Worm (Caenorhabditis elegans) whole organism, early embryonic: ENCODE results near the gene F22F1.3.

Experiments
- B0310.2 ChIP-seq: sonication (generic microtip); optimal IDR thresholded peaks from 2 replicates; lab custom pipeline; 2016; ENCODE audit warnings: mild to moderate bottlenecking, missing genetic modification characterization, missing compliant biosample characterization
- F13C5.2 ChIP-seq: sonication (generic microtip); optimal IDR thresholded peaks from 2 replicates; lab custom pipeline; 2017; ENCODE audit warnings: mild to moderate bottlenecking, missing genetic modification characterization, inconsistent platforms, missing compliant biosample characterization
- aly-1 ChIP-seq: sonication (generic microtip); optimal IDR thresholded peaks from 2 replicates; lab custom pipeline; 2016; ENCODE audit warnings: missing genetic modification characterization, missing compliant biosample characterization
- ama-1 ChIP-seq: fragments of 150-350 bp; optimal IDR thresholded peaks from 2 replicates; lab custom pipeline; 2014
- ceh-13 ChIP-seq: fragments of 200-800 bp; sonication (Bioruptor generic); optimal IDR thresholded peaks from 2 replicates; lab custom pipeline; 2018; ENCODE audit warnings: mild to moderate bottlenecking, missing genetic modification characterization, missing compliant biosample characterization
- ceh-36 ChIP-seq: sonication (generic microtip); optimal IDR thresholded peaks from 2 replicates; lab custom pipeline; 2016; ENCODE audit warnings: missing genetic modification characterization, inconsistent platforms, missing compliant biosample characterization
- ets-7 ChIP-seq: sonication (generic microtip); optimal IDR thresholded peaks from 2 replicates; lab custom pipeline; 2016; ENCODE audit warnings: missing genotype, missing genetic modification characterization, missing compliant biosample characterization
- flt-1 ChIP-seq: fragments of 200-800 bp; sonication (Bioruptor generic); IDR thresholded peaks from 2 replicates; pipeline ENCODE4 v1.3.6; 2022; ENCODE audit warnings: missing genetic modification characterization, missing compliant biosample characterization
- hmbx-1 ChIP-seq: sonication (generic microtip); optimal IDR thresholded peaks from 2 replicates; lab custom pipeline; 2016; ENCODE audit warnings: mild to moderate bottlenecking, missing genetic modification characterization, missing compliant biosample characterization
- hmg-4 ChIP-seq: fragments of 200-800 bp; sonication (Bioruptor generic); optimal IDR thresholded peaks from 2 replicates; lab custom pipeline; 2018; ENCODE audit warnings: mild to moderate bottlenecking, missing genetic modification characterization, missing compliant biosample characterization
- hnd-1 ChIP-seq: sonication (generic microtip); optimal IDR thresholded peaks from 2 replicates; lab custom pipeline; 2016; ENCODE audit warnings: missing genetic modification characterization, missing compliant biosample characterization
- pes-1 ChIP-seq: fragments of 200-800 bp; sonication (Bioruptor generic); IDR thresholded peaks from 2 replicates; pipeline ENCODE4 v1.3.6; 2022; ENCODE audit warnings: missing genetic modification reagents, missing genetic modification characterization, missing compliant biosample characterization
- scrt-1 ChIP-seq: fragments of 200-800 bp; sonication (Bioruptor generic); IDR thresholded peaks from 2 replicates; pipeline ENCODE4 v1.3.6; 2022; ENCODE audit warnings: missing genetic modification characterization, missing compliant biosample characterization
- sea-1 ChIP-seq: fragments of 200-800 bp; sonication (Bioruptor generic); conservative IDR thresholded peaks from 2 replicates; pipeline ENCODE4 v1.3.6; 2022; ENCODE audit warnings: missing genetic modification characterization, missing compliant biosample characterization
- tbx-11 ChIP-seq: fragments of 200-800 bp; sonication (Bioruptor generic); IDR thresholded peaks from 2 replicates; pipeline ENCODE4 v1.3.6; 2022; ENCODE audit warnings: missing genetic modification characterization, missing compliant biosample characterization
- tbx-37 ChIP-seq: fragments of 200-800 bp; sonication (Bioruptor generic); conservative IDR thresholded peaks from 2 replicates; pipeline ENCODE4 v1.3.6; 2022; ENCODE audit warnings: missing genetic modification reagents, missing genetic modification characterization, missing compliant biosample characterization
- tra-4 ChIP-seq: sonication (generic microtip); optimal IDR thresholded peaks from 2 replicates; lab custom pipeline; 2017; ENCODE audit warnings: missing genetic modification characterization, missing compliant biosample characterization

The F22F1.3 gene

DNA sequence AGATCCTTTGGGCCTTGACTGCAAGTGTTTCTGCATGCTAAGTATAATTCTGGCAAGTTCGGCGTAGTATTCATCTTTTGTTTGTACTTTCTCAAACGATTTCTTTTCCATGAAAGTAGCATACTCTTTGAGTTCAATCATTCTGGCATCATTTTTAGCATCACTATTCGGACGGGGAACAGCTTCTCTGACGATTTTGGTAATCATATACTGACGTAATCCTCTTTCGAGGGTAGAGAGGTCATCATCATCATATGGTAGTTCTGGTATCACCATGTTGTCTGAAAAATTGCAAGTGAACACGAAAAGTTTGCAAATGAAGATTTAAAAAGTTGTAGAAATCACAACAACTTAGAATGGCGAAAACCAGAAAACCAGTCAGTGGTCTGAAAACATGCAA, at the start of gene F22F1.3:
F22F1.3 (minus strand) TSS at position 281 of the 400 bp plus-strand sequence.
- TF ChIP-seq tra-4 (tag; lab: Kevin White, UChicago) (no peak), F13C5.2 (tag; lab: Kevin White, UChicago) (no peak), sea-1 (no peak), ceh-13 (GFP tag; lab: Kevin White, UChicago) (no peak)

DNA sequence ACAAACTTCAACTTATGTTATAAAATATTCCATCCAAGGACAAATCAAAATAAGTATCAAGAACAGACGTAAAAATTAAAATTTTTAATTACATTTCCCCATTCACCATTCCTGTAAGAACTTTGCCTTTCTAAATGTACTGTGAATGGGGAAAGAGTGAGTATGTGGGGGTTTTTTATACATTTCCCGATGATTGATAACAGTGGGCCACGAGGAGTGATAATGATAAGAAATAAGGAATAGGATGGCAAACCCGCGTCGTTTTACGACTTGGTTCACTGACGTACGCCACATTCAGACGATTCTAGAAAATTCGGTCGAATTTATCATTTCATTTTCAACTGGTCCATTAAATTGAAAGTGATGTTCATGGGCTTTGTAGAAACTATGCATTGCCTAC, 48.1 kb upstream of the F22F1.3 start, which contains the start of gene cdd-1:
cdd-1 (minus strand) TSS at position 151 of the 400 bp plus-strand sequence.
- TF ChIP-seq sea-1 = no peak
- TF ChIP-seq F13C5.2 (tag; lab: Kevin White, UChicago) = no peak
- TF ChIP-seq scrt-1 (GFP tag; lab: Robert Waterston, UW) = no peak

DNA sequence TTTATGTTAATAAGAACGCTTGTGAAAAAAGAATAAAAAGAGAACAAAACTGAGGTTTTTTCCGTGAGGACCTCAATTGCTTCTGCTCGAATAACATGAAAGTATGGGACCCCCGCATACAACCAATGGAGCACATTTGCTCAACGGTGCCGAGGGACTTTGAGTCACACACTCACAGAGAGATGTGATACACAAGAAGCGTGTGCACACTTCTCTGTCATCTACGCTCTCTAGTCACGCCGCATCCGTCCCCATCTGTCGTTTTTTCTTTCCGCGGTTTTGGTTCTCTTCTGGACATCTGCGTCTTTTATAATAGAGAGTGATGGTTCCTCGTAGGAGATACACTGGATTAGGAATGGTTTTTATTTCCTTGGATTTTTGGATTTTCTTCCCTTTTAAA, 43.0 kb upstream of the F22F1.3 start:
- TF ChIP-seq tra-4 (tag; lab: Kevin White, UChicago) = no peak
- no peak for TF ChIP-seq hmbx-1 (tag; lab: Kevin White, UChicago)
- TF ChIP-seq F13C5.2 (tag; lab: Kevin White, UChicago) = peak; percentile 29
- no peak for TF ChIP-seq tbx-11 (GFP tag; lab: Robert Waterston, UW)
- no peak for TF ChIP-seq sea-1

DNA sequence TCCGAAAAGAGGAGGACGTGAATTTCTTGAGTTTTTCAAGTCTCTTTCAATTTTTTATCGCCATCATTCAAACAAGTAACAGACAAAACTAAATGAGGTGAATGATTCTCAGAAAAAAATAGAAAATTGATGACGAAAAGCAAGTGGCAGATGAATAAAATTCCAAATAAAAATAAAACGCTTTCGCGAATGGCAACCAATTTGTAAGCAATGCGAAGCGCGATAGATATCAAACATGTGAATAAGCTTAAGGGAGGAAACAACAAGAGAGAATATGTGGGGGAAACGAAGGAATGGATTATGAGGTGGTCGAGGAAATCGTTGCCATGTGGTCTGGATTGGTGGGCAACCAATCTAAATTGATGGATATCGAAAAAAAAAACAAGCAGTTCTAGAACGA, 41.6 kb upstream of the F22F1.3 start:
- no peak for TF ChIP-seq scrt-1 (GFP tag; lab: Robert Waterston, UW)
- no peak for TF ChIP-seq ceh-36 (tag; lab: Kevin White, UChicago)
- TF ChIP-seq tbx-11 (GFP tag; lab: Robert Waterston, UW) = no peak
- no peak for TF ChIP-seq ets-7
- no peak for TF ChIP-seq hmbx-1 (tag; lab: Kevin White, UChicago)
- TF ChIP-seq tbx-37 (GFP tag; lab: Robert Waterston, UW) = no peak
- no peak for TF ChIP-seq ama-1 (lab: Kevin White, UChicago)
- TF ChIP-seq flt-1 (GFP tag; lab: Robert Waterston, UW) = no peak
- TF ChIP-seq hnd-1 (tag; lab: Kevin White, UChicago) = no peak
- TF ChIP-seq sea-1 = no peak
- no peak for TF ChIP-seq B0310.2 (tag; lab: Kevin White, UChicago)
- TF ChIP-seq hmg-4 (GFP tag; lab: Kevin White, UChicago) = no peak
- no peak for TF ChIP-seq F13C5.2 (tag; lab: Kevin White, UChicago)

DNA sequence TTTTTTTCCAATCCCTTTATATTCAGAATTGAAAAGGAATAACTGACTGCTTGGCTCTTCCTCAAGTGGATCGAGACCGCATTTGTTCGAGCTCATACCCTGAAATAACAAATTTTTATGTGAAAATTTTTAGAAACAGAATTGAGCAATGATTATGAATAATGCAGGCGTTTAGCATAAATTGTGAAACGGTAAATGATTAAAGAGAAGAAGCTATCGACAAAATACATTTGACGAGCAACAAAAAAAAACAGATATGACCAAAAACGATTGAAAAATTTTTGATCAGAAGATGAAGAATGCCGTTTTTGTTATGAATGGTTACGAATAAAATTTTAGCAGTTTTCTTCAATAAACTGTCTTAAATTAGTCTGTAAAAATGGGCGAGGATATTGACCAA, 40.8 kb upstream of the F22F1.3 start, which contains the start of gene C17H11.6:
C17H11.6 (minus strand) TSS at position 101 of the 400 bp plus-strand sequence.
- TF ChIP-seq ama-1 (lab: Kevin White, UChicago) = no peak
- no peak for TF ChIP-seq ceh-36 (tag; lab: Kevin White, UChicago)
- TF ChIP-seq hnd-1 (tag; lab: Kevin White, UChicago) = no peak
- TF ChIP-seq hmbx-1 (tag; lab: Kevin White, UChicago) = no peak
- TF ChIP-seq hmg-4 (GFP tag; lab: Kevin White, UChicago) = no peak
- TF ChIP-seq sea-1 = no peak

DNA sequence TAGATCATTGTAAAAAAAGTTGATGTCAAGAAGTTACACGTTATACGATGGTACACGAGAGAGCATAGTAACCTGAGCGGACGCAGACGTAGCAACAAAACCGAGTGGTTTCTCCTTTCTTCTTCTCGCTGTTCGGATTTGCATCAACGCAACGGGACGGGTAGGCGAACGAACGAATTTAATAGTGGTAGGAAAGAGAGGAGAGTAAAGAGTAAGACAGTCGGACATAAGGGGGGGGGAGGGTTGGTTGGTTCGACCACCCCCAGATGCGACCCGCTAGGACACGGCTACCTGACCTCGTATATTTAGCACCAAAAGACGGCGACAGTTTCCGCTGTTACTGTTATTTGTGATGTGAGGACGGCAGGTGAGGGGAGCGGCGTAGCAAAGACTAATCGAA, 38.3 kb upstream of the F22F1.3 start:
- TF ChIP-seq scrt-1 (GFP tag; lab: Robert Waterston, UW) (no peak), aly-1 (tag; lab: Kevin White, UChicago) (no peak), flt-1 (GFP tag; lab: Robert Waterston, UW) (0 out of 2 replicates have a peak, but pooled peaks have one; percentile 7), pes-1 (GFP tag; lab: Robert Waterston, UW) (no peak), hmg-4 (GFP tag; lab: Kevin White, UChicago) (peak; percentile 74), hmbx-1 (tag; lab: Kevin White, UChicago) (no peak), ceh-36 (tag; lab: Kevin White, UChicago) (no peak), tra-4 (tag; lab: Kevin White, UChicago) (no peak), tbx-11 (GFP tag; lab: Robert Waterston, UW) (no peak), hnd-1 (tag; lab: Kevin White, UChicago) (no peak), F13C5.2 (tag; lab: Kevin White, UChicago) (peak; percentile 26), ets-7 (no peak)

DNA sequence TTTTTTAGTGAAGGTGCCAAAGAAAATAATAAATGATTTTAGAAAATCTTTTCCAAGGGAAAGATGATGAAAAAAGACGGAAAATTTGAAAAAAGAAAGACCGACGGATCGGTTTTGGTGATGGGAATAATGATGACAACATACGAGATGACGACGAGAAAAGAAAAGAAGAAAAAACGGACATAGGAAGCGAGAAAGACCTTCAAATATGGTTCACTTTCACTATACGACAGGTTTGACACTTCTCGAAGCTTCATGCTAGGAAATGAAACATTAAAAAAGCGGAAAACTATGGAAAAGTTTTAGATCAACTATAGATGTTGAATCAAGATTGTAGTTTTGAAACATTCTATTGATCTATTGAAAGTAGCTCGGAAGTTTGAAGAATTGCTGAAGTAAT, 37.3 kb upstream of the F22F1.3 start:
- TF ChIP-seq hnd-1 (tag; lab: Kevin White, UChicago) (no peak), sea-1 (no peak), flt-1 (GFP tag; lab: Robert Waterston, UW) (no peak), tbx-11 (GFP tag; lab: Robert Waterston, UW) (no peak), aly-1 (tag; lab: Kevin White, UChicago) (no peak), ceh-13 (GFP tag; lab: Kevin White, UChicago) (no peak), F13C5.2 (tag; lab: Kevin White, UChicago) (no peak), ceh-36 (tag; lab: Kevin White, UChicago) (no peak), hmbx-1 (tag; lab: Kevin White, UChicago) (no peak), pes-1 (GFP tag; lab: Robert Waterston, UW) (no peak), B0310.2 (tag; lab: Kevin White, UChicago) (no peak), hmg-4 (GFP tag; lab: Kevin White, UChicago) (no peak), tra-4 (tag; lab: Kevin White, UChicago) (no peak), scrt-1 (GFP tag; lab: Robert Waterston, UW) (no peak), ama-1 (lab: Kevin White, UChicago) (no peak), ets-7 (no peak)

DNA sequence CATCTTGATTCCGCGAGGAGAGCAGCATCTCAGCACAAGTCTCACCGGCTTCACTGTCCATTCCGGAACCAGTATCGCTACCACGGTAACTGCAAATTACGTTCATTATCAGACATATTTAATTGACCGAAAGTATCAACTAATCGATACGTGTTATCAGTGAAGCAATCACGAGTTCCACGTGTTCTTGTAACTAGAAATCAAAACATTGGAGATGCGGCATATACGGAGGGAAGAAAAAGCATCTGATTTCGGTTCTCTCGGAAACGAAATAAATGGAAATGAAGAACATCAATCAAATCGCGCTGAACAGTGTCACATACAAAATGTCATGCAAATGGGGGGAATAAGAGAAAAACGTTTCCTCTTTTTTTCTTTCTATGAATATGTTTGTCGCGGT, 30.3 kb upstream of the F22F1.3 start:
- TF ChIP-seq ama-1 (lab: Kevin White, UChicago) (no peak), ceh-13 (GFP tag; lab: Kevin White, UChicago) (no peak), tbx-37 (GFP tag; lab: Robert Waterston, UW) (no peak), B0310.2 (tag; lab: Kevin White, UChicago) (no peak), hmbx-1 (tag; lab: Kevin White, UChicago) (no peak)
